Worm (Caenorhabditis elegans): ENCODE measurements around the gene H17B01.5.

DNA sequence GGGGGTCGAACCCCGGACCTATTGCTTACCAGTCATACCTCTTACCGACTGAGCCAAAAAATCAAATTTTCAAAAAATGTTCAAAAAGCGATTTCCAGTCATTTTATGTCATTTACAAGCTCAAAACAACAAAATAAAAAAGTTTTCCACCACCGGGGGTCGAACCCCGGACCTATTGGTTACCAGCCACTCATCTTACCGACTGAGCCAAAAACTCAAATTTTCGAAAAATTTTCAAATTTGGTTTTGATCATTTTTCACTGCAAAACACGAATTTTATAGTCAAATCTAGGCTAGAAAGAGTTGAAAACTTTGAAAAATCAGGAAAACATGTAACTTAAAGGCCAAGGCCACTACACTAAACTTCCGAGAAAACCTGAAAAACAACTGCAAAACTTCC is 2.6 kb upstream of the H17B01.5 start:
- TF ChIP-seq aly-1 (tag; optimal IDR thresholded peaks at IDR 0.05) = no peak
- TF ChIP-seq scrt-1 (GFP tag; IDR thresholded peaks at IDR 0.05) = no peak
- TF ChIP-seq ets-7 (tag; optimal IDR thresholded peaks at IDR 0.05) = no peak
- TF ChIP-seq ceh-13 (GFP tag; optimal IDR thresholded peaks at IDR 0.05) = no peak
- TF ChIP-seq flt-1 (GFP tag; IDR thresholded peaks at IDR 0.05) = no peak
- TF ChIP-seq ama-1 (optimal IDR thresholded peaks at IDR 0.05) = no peak

All from whole organism, early embryonic.